Worm (Caenorhabditis elegans): ENCODE results near the gene F26C11.1.

F26C11.1 gene

ce11 chrII:9871061-9871460 is 23.5 kb upstream of the F26C11.1 start, which contains the start of gene chil-7:
TSS of gene chil-7 (minus strand) at chrII:9871172.
- no peak for TF ChIP-seq F23B12.7 (tag; optimal IDR thresholded peaks at IDR 0.05; ENCODE audit: insufficient read depth)
- no peak for TF ChIP-seq F57C9.4 (tag; optimal IDR thresholded peaks at IDR 0.05)
- no peak for TF ChIP-seq ztf-22 (GFP tag; optimal IDR thresholded peaks at IDR 0.05)
- TF ChIP-seq tbp1 (GFP tag; optimal IDR thresholded peaks at IDR 0.05), result no peak
- TF ChIP-seq F55B11.4 (tag; optimal IDR thresholded peaks at IDR 0.05; ENCODE audit: borderline replicate concordance, insufficient read depth), result no peak
- TF ChIP-seq him-1 (tag; optimal IDR thresholded peaks at IDR 0.05), result no peak
- no peak for TF ChIP-seq Y56A3A.18 (GFP tag; IDR thresholded peaks at IDR 0.05)
- TF ChIP-seq snpc-3.4 (tag; optimal IDR thresholded peaks at IDR 0.05), result no peak
- no peak for TF ChIP-seq nhr-179 (tag; optimal IDR thresholded peaks at IDR 0.05)
- TF ChIP-seq T07F8.4 (tag; optimal IDR thresholded peaks at IDR 0.05), result no peak
- TF ChIP-seq hlh-26 (GFP tag; conservative IDR thresholded peaks at IDR 0.05), result no peak

DNA sequence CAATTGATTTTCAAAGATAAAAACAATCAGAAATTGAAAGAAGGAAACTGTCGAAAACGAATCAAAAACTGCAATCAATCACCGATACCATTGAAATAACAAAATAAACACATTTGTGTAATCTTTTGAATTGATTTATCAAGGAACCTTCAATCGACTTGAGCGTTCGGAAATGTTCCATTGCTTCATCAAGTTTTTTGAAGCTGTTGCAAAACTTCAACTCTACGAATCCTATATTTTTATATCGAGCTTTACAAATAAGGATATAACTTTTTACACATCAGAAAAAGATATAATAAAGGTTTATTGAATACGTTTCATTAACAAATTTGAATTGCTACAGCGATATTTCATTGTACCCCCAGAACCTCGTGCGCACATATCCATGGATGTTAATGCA is 21.6 kb upstream of the F26C11.1 start, which contains the start of gene chil-8:
Gene chil-8 (minus strand): TSS at position 101 of the 400 bp plus-strand sequence.
- TF ChIP-seq lag-1 (GFP tag; IDR thresholded peaks at IDR 0.05) (no peak), ceh-40 (GFP tag; IDR thresholded peaks at IDR 0.05) (no peak), ztf-25 (GFP tag; IDR thresholded peaks at IDR 0.05) (no peak), ets-4 (GFP tag; optimal IDR thresholded peaks at IDR 0.05) (no peak), mcd-1 (GFP tag; IDR thresholded peaks at IDR 0.05) (no peak), lin-35 (GFP tag; optimal IDR thresholded peaks at IDR 0.05) (no peak), mel-28 (tag; optimal IDR thresholded peaks at IDR 0.05; ENCODE audit: borderline replicate concordance) (no peak), C17E4.6 (GFP tag; IDR thresholded peaks at IDR 0.05) (no peak), snpc-1.1 (tag; optimal IDR thresholded peaks at IDR 0.05; ENCODE audit: insufficient read depth) (no peak), tlf-1 (GFP tag; optimal IDR thresholded peaks at IDR 0.05) (no peak), zim-3 (tag; optimal IDR thresholded peaks at IDR 0.05) (no peak), let-526 (GFP tag; IDR thresholded peaks at IDR 0.05) (no peak), somi-1 (GFP tag; optimal IDR thresholded peaks at IDR 0.05) (no peak), bed-2 (GFP tag; IDR thresholded peaks at IDR 0.05) (no peak), sea-2 (GFP tag; IDR thresholded peaks at IDR 0.05) (no peak), lsy-27 (tag; optimal IDR thresholded peaks at IDR 0.05; ENCODE audit: borderline replicate concordance, insufficient read depth) (no peak)

ce11 chrII:9874508-9875229 is 19.9 kb upstream of the F26C11.1 start, which contains the start of the genes chil-2 and ctsa-3.2:
TSS of gene chil-2 (minus strand) at chrII:9874608.
TSS of gene ctsa-3.2 (plus strand) at chrII:9875179.
- no peak for TF ChIP-seq zim-3 (tag; optimal IDR thresholded peaks at IDR 0.05)
- no peak for TF ChIP-seq atf-7 (tag; optimal IDR thresholded peaks at IDR 0.05)

ce11 chrII:9879815-9880214 is 14.7 kb upstream of the F26C11.1 start:
- no peak for TF ChIP-seq ceh-100 (GFP tag; IDR thresholded peaks at IDR 0.05)
- no peak for TF ChIP-seq B0035.1 (tag; optimal IDR thresholded peaks at IDR 0.05)
- no peak for TF ChIP-seq nhr-179 (tag; optimal IDR thresholded peaks at IDR 0.05)
- TF ChIP-seq rpc-1 (optimal IDR thresholded peaks at IDR 0.05), result no peak
- TF ChIP-seq rpc-1 (tag; optimal IDR thresholded peaks at IDR 0.05), result no peak
- no peak for TF ChIP-seq let-526 (GFP tag; IDR thresholded peaks at IDR 0.05)
- TF ChIP-seq zfh-2 (GFP tag; conservative IDR thresholded peaks at IDR 0.05), result no peak
- TF ChIP-seq let-607 (tag; optimal IDR thresholded peaks at IDR 0.05), result no peak
- TF ChIP-seq madf-8 (GFP tag; conservative IDR thresholded peaks at IDR 0.05), result no peak
- TF ChIP-seq egrh-3 (GFP tag; IDR thresholded peaks at IDR 0.05), result no peak
- TF ChIP-seq bed-1 (GFP tag; IDR thresholded peaks at IDR 0.05), result no peak
- no peak for TF ChIP-seq F49E8.2 (tag; optimal IDR thresholded peaks at IDR 0.05; ENCODE audit: insufficient read depth)
- TF ChIP-seq sea-2 (GFP tag; IDR thresholded peaks at IDR 0.05), result no peak
- no peak for TF ChIP-seq nfyb-1 (GFP tag; IDR thresholded peaks at IDR 0.05)
- no peak for TF ChIP-seq ztf-26 (tag; optimal IDR thresholded peaks at IDR 0.05)
- TF ChIP-seq snpc-1.1 (tag; optimal IDR thresholded peaks at IDR 0.05; ENCODE audit: insufficient read depth), result no peak
